Worm (Caenorhabditis elegans): ENCODE measurements around the gene col-154.

- no peak for TF ChIP-seq pes-1 (GFP tag; IDR thresholded peaks at IDR 0.05)
- no peak for TF ChIP-seq flt-1 (GFP tag; IDR thresholded peaks at IDR 0.05)
- TF ChIP-seq tbx-37 (GFP tag; conservative IDR thresholded peaks at IDR 0.05): no peak
- no peak for TF ChIP-seq ama-1 (optimal IDR thresholded peaks at IDR 0.05)
- TF ChIP-seq F13C5.2 (tag; optimal IDR thresholded peaks at IDR 0.05): no peak
These were observed 17.9 kb downstream of the col-154 start for ce11 chrV:11403059-11403458.
